Fruit fly (Drosophila melanogaster) whole organism, embryonic: ENCODE results near the gene CNMaR.

Experiments used
- B-H2 ChIP-seq: fragments of 200-800 bp; sonication (Bioruptor generic); optimal IDR thresholded peaks from 2 replicates; lab custom pipeline; 2018; ENCODE audit warnings: missing biosample characterization, mild to moderate bottlenecking, missing genetic modification characterization
- BEAF-32 ChIP-seq: fragments of 200-800 bp; sonication (Bioruptor generic); optimal IDR thresholded peaks from 3 replicates; lab custom pipeline; 2017; ENCODE audit warnings: missing biosample characterization, missing genetic modification characterization, mild to moderate bottlenecking, moderate library complexity, missing genetic modification reagents
- BtbVII ChIP-seq: fragments of 200-800 bp; sonication (Bioruptor generic); optimal IDR thresholded peaks from 3 replicates; lab custom pipeline; 2017; ENCODE audit warnings: missing biosample characterization, mild to moderate bottlenecking, missing genetic modification characterization
- CG10147 ChIP-seq: fragments of 200-800 bp; sonication (Bioruptor generic); optimal IDR thresholded peaks from 2 replicates; lab custom pipeline; 2019; ENCODE audit warnings: missing biosample characterization, mild to moderate bottlenecking, missing genetic modification characterization, moderate library complexity
- CG10654 ChIP-seq: fragments of 200-800 bp; sonication (Bioruptor generic); optimal IDR thresholded peaks from 2 replicates; lab custom pipeline; 2016; ENCODE audit warnings: missing biosample characterization, missing genetic modification characterization
- CG11504 ChIP-seq: fragments of 200-800 bp; sonication (Bioruptor generic); optimal IDR thresholded peaks from 3 replicates; lab custom pipeline; 2019; ENCODE audit warnings: missing biosample characterization, mild to moderate bottlenecking, missing genetic modification characterization, moderate library complexity
- CG12299 ChIP-seq: fragments of 200-800 bp; sonication (Bioruptor generic); optimal IDR thresholded peaks from 2 replicates; lab custom pipeline; 2018; ENCODE audit warnings: missing biosample characterization, mild to moderate bottlenecking, missing genetic modification characterization
- CG14710 ChIP-seq: fragments of 200-800 bp; sonication (Bioruptor generic); optimal IDR thresholded peaks from 3 replicates; lab custom pipeline; 2019; ENCODE audit warnings: missing biosample characterization, mild to moderate bottlenecking, missing genetic modification characterization, moderate library complexity
- CG17186 ChIP-seq: fragments of 200-800 bp; sonication (Bioruptor generic); optimal IDR thresholded peaks from 3 replicates; lab custom pipeline; 2017; ENCODE audit warnings: missing biosample characterization, missing genetic modification reagents, missing genetic modification characterization
- CG18476 ChIP-seq: fragments of 200-800 bp; sonication (Bioruptor generic); optimal IDR thresholded peaks from 2 replicates; lab custom pipeline; 2016; ENCODE audit warnings: missing biosample characterization, mild to moderate bottlenecking, missing genetic modification characterization
- CG18764 ChIP-seq: fragments of 200-800 bp; sonication (Bioruptor generic); optimal IDR thresholded peaks from 3 replicates; lab custom pipeline; 2016; ENCODE audit warnings: missing biosample characterization, missing genetic modification characterization
- CG31441 ChIP-seq: fragments of 200-800 bp; sonication (Bioruptor generic); IDR thresholded peaks from 2 replicates; pipeline ENCODE4 v1.3.6; 2022; ENCODE audit warnings: missing biosample characterization, missing genetic modification characterization
- CG3163 ChIP-seq: fragments of 200-800 bp; sonication (Bioruptor generic); optimal IDR thresholded peaks from 3 replicates; lab custom pipeline; 2016; ENCODE audit warnings: missing biosample characterization, missing genetic modification characterization
- CG32532 ChIP-seq: fragments of 200-800 bp; sonication (Bioruptor generic); IDR thresholded peaks from 2 replicates; pipeline ENCODE4 v1.3.6; 2022; ENCODE audit warnings: missing biosample characterization, missing genetic modification characterization
- CG33213 ChIP-seq: fragments of 200-800 bp; sonication (Bioruptor generic); optimal IDR thresholded peaks from 3 replicates; lab custom pipeline; 2016; ENCODE audit warnings: missing biosample characterization, missing genetic modification characterization
- CG3995 ChIP-seq: fragments of 200-800 bp; sonication (Bioruptor generic); optimal IDR thresholded peaks from 3 replicates; lab custom pipeline; 2016; ENCODE audit warnings: missing biosample characterization, missing genetic modification characterization
- CG4328 ChIP-seq: fragments of 200-800 bp; sonication (Bioruptor generic); optimal IDR thresholded peaks from 3 replicates; lab custom pipeline; 2017; ENCODE audit warnings: missing biosample characterization, missing genetic modification reagents, missing genetic modification characterization
- CG5953 ChIP-seq: fragments of 200-800 bp; sonication (Bioruptor generic); IDR thresholded peaks from 2 replicates; pipeline ENCODE4 v1.3.6; 2022; ENCODE audit warnings: missing biosample characterization, missing genetic modification characterization
- CG9609 ChIP-seq: fragments of 200-800 bp; sonication (Bioruptor generic); optimal IDR thresholded peaks from 3 replicates; lab custom pipeline; 2016; ENCODE audit warnings: missing biosample characterization, missing genetic modification characterization
- CG9727 ChIP-seq: fragments of 200-800 bp; sonication (Bioruptor generic); optimal IDR thresholded peaks from 3 replicates; lab custom pipeline; 2017; ENCODE audit warnings: missing biosample characterization, mild to moderate bottlenecking, missing genetic modification characterization
- CG9797 ChIP-seq: fragments of 200-800 bp; sonication (Bioruptor generic); optimal IDR thresholded peaks from 3 replicates; lab custom pipeline; 2018; ENCODE audit warnings: missing biosample characterization, mild to moderate bottlenecking, missing genetic modification characterization
- CG9876 ChIP-seq: fragments of 200-800 bp; sonication (Bioruptor generic); optimal IDR thresholded peaks from 2 replicates; lab custom pipeline; 2016; ENCODE audit warnings: missing biosample characterization, missing genetic modification characterization
- ERR ChIP-seq: fragments of 200-800 bp; sonication (Bioruptor generic); optimal IDR thresholded peaks from 2 replicates; lab custom pipeline; 2016; ENCODE audit warnings: missing biosample characterization, missing genetic modification characterization
- Elba2 ChIP-seq: fragments of 200-800 bp; sonication (Bioruptor generic); optimal IDR thresholded peaks from 3 replicates; lab custom pipeline; 2016; ENCODE audit warnings: missing biosample characterization, missing genetic modification characterization
- Hey ChIP-seq: fragments of 200-800 bp; sonication (Bioruptor generic); optimal IDR thresholded peaks from 3 replicates; lab custom pipeline; 2018; ENCODE audit warnings: missing biosample characterization, mild to moderate bottlenecking, missing genetic modification characterization
- Hr39 ChIP-seq: fragments of >200 bp; optimal IDR thresholded peaks from 2 replicates; lab custom pipeline; 2017
- MBD-R2 ChIP-seq: fragments of 200-800 bp; sonication (Bioruptor generic); IDR thresholded peaks from 2 replicates; pipeline ENCODE4 v1.3.6; 2022; ENCODE audit warnings: missing biosample characterization, missing genetic modification characterization
- Max ChIP-seq: fragments of 200-800 bp; sonication (Bioruptor generic); optimal IDR thresholded peaks from 2 replicates; lab custom pipeline; 2016; ENCODE audit warnings: missing biosample characterization, mild to moderate bottlenecking, missing genetic modification characterization
- Med ChIP-seq: fragments of 200-800 bp; sonication (Bioruptor generic); peaks from one replicate; lab custom pipeline; 2016; ENCODE audit warnings: missing biosample characterization, missing genetic modification characterization, mild to moderate bottlenecking, inconsistent platforms, moderate library complexity
- NC2β ChIP-seq: fragments of 200-800 bp; sonication (Bioruptor generic); optimal IDR thresholded peaks from 2 replicates; lab custom pipeline; 2016; ENCODE audit warnings: missing biosample characterization, missing genetic modification characterization
- Ravus ChIP-seq: fragments of 200-800 bp; sonication (Bioruptor generic); IDR thresholded peaks from 2 replicates; pipeline ENCODE4 v1.3.6; 2022; ENCODE audit warnings: missing biosample characterization, missing genetic modification characterization
- Rfx ChIP-seq: fragments of 200-800 bp; sonication (Bioruptor generic); IDR thresholded peaks from 2 replicates; pipeline ENCODE4 v1.3.6; 2022; ENCODE audit warnings: missing biosample characterization, missing genetic modification characterization
- Sry-δ ChIP-seq: fragments of 200-800 bp; sonication (Bioruptor generic); optimal IDR thresholded peaks from 2 replicates; lab custom pipeline; 2016; ENCODE audit warnings: missing biosample characterization, missing genetic modification characterization
- Trl ChIP-seq, 3 experiments: fragments of >200 bp in 2 of 3; fragments of 200-800 bp in 1 of 3; sonication (Bioruptor generic) in 1 of 3; optimal IDR thresholded peaks; 2 replicates in 1 of 3; 3 replicates in 2 of 3; lab custom pipeline; 2016 to 2017; ENCODE audit warnings: missing biosample characterization in 1 of 3, missing genetic modification characterization in 1 of 3
- bcd ChIP-seq: fragments of 200-800 bp; sonication (Bioruptor generic); optimal IDR thresholded peaks from 2 replicates; lab custom pipeline; 2017; ENCODE audit warnings: missing biosample characterization, mild to moderate bottlenecking, missing genetic modification characterization
- croc ChIP-seq: fragments of 200-800 bp; sonication (Bioruptor generic); conservative IDR thresholded peaks from 3 replicates; pipeline ENCODE4 v1.3.6; 2022; ENCODE audit warnings: missing biosample characterization, missing genetic modification characterization
- crp ChIP-seq, 2 experiments: fragments of 200-800 bp; sonication (Bioruptor generic); optimal IDR thresholded peaks; 2 replicates in 1 of 2; 3 replicates in 1 of 2; lab custom pipeline; 2017; ENCODE audit warnings: missing biosample characterization in 2 of 2, missing genetic modification characterization in 2 of 2, mild to moderate bottlenecking in 1 of 2, moderate library complexity in 1 of 2
- cwo ChIP-seq: fragments of 200-800 bp; sonication (Bioruptor generic); optimal IDR thresholded peaks from 3 replicates; lab custom pipeline; 2017; ENCODE audit warnings: missing biosample characterization, missing genetic modification characterization, mild to moderate bottlenecking, moderate library complexity, missing genetic modification reagents
- eve ChIP-seq, 2 experiments: fragments of >200 bp; optimal IDR thresholded peaks; 2 replicates each; lab custom pipeline; 2017; ENCODE audit warnings: missing biosample characterization in 2 of 2, missing genetic modification characterization in 2 of 2
- grn ChIP-seq: fragments of 200-800 bp; sonication (Bioruptor generic); optimal IDR thresholded peaks from 3 replicates; lab custom pipeline; 2017; ENCODE audit warnings: missing biosample characterization, missing genetic modification characterization
- hbn ChIP-seq: fragments of 200-800 bp; sonication (Bioruptor generic); IDR thresholded peaks from 2 replicates; pipeline ENCODE4 v1.3.6; 2022; ENCODE audit warnings: missing biosample characterization, missing genetic modification characterization; ENCODE audit not compliant: partially characterized antibody
- jigr1 ChIP-seq: fragments of 200-800 bp; sonication (Bioruptor generic); IDR thresholded peaks from 3 replicates; pipeline ENCODE4 v1.3.6; 2022; ENCODE audit warnings: missing biosample characterization, missing genetic modification characterization
- lab ChIP-seq: fragments of 200-800 bp; sonication (Bioruptor generic); optimal IDR thresholded peaks from 3 replicates; lab custom pipeline; 2017; ENCODE audit warnings: missing biosample characterization, missing genetic modification characterization, mild to moderate bottlenecking, moderate library complexity, missing genetic modification reagents
- lmd ChIP-seq: fragments of 200-800 bp; sonication (Bioruptor generic); IDR thresholded peaks from 2 replicates; pipeline ENCODE4 v1.3.6; 2022; ENCODE audit warnings: missing biosample characterization, missing genetic modification characterization
- pho ChIP-seq: fragments of 200-800 bp; sonication (Bioruptor generic); optimal IDR thresholded peaks from 2 replicates; lab custom pipeline; 2016; ENCODE audit warnings: missing biosample characterization, missing genetic modification characterization
- salm ChIP-seq: fragments of 200-800 bp; sonication (Bioruptor generic); optimal IDR thresholded peaks from 2 replicates; lab custom pipeline; 2018; ENCODE audit warnings: missing biosample characterization, mild to moderate bottlenecking, missing genetic modification characterization
- sens ChIP-seq: fragments of 200-800 bp; sonication (Bioruptor generic); peaks from one replicate; lab custom pipeline; 2016; ENCODE audit warnings: missing biosample characterization, missing genetic modification characterization
- sna ChIP-seq: fragments of 200-800 bp; sonication (Bioruptor generic); IDR thresholded peaks from 2 replicates; pipeline ENCODE4 v1.3.6; 2022; ENCODE audit warnings: missing biosample characterization, missing genetic modification characterization; ENCODE audit not compliant: partially characterized antibody
- so ChIP-seq: fragments of 200-800 bp; sonication (Bioruptor generic); IDR thresholded peaks from 3 replicates; pipeline ENCODE4 v1.3.6; 2022; ENCODE audit warnings: missing biosample characterization, missing genetic modification characterization
- stc ChIP-seq: fragments of 200-800 bp; sonication (Bioruptor generic); IDR thresholded peaks from 2 replicates; pipeline ENCODE4 v1.3.6; 2022; ENCODE audit warnings: missing biosample characterization, missing genetic modification characterization
- zen ChIP-seq: fragments of 200-800 bp; sonication (Bioruptor generic); optimal IDR thresholded peaks from 3 replicates; lab custom pipeline; 2018; ENCODE audit warnings: missing biosample characterization, mild to moderate bottlenecking, missing genetic modification characterization, moderate library complexity

CNMaR gene

dm6 chr3L:9694169-9694866, 50.4 kb downstream of the CNMaR start (continued):
- TF ChIP-seq CG5953 (GFP tag; lab: Robert Waterston, UW): no peak
- TF ChIP-seq Trl (optimal IDR thresholded peaks at IDR 0.05; lab: Kevin White, UChicago): peak; percentile 91 to 98
- TF ChIP-seq Trl (GFP tag; optimal IDR thresholded peaks at IDR 0.05; lab: Kevin White, UChicago): no peak
- TF ChIP-seq Hr39: no peak
- no peak for TF ChIP-seq zen
- TF ChIP-seq B-H2: peak; percentile 17
- no peak for TF ChIP-seq Max (GFP tag; lab: Kevin White, UChicago)
- peak; percentile 9 for TF ChIP-seq lab
- no peak for TF ChIP-seq CG18476
- TF ChIP-seq Hey (tag; lab: Kevin White, UChicago): no peak
- TF ChIP-seq CG31441: no peak
- no peak for TF ChIP-seq CG10147 (GFP tag; lab: Kevin White, UChicago)
- TF ChIP-seq jigr1 (GFP tag; lab: Robert Waterston, UW): no peak
- no peak for TF ChIP-seq NC2β (GFP tag; lab: Kevin White, UChicago)
- TF ChIP-seq BEAF-32 (GFP tag; lab: Kevin White, UChicago): peak; percentile 12
- TF ChIP-seq CG9876 (GFP tag; lab: Kevin White, UChicago): no peak
- peak; percentile 13 for TF ChIP-seq CG3995 (GFP tag; lab: Kevin White, UChicago)
- TF ChIP-seq hbn (GFP tag; lab: Robert Waterston, UW): peak; percentile 22; the same call in 1 of the 2 replicates
- TF ChIP-seq CG9609 (GFP tag; lab: Kevin White, UChicago): no peak
- TF ChIP-seq ERR (GFP tag; lab: Kevin White, UChicago): no peak
- TF ChIP-seq bcd: peak; percentile 9
- no peak for TF ChIP-seq CG4328 (GFP tag; lab: Kevin White, UChicago)
- no peak for TF ChIP-seq salm (tag; lab: Kevin White, UChicago)
- no peak for TF ChIP-seq cwo (GFP tag; lab: Kevin White, UChicago)
- peak; percentile 57; the same call in 1 of the 2 replicates for TF ChIP-seq CG32532
- no peak for TF ChIP-seq CG11504 (tag; lab: Kevin White, UChicago)
- TF ChIP-seq CG3163 (GFP tag; lab: Kevin White, UChicago): peak; percentile 86
- TF ChIP-seq CG14710 (tag; lab: Kevin White, UChicago): no peak
- TF ChIP-seq CG10654 (GFP tag; lab: Kevin White, UChicago): no peak
- TF ChIP-seq sna: 0 out of 2 replicates have a peak, but pooled peaks have one; percentile 30
- no peak for TF ChIP-seq CG17186
- no peak for TF ChIP-seq CG12299 (tag; lab: Kevin White, UChicago)

DNA sequence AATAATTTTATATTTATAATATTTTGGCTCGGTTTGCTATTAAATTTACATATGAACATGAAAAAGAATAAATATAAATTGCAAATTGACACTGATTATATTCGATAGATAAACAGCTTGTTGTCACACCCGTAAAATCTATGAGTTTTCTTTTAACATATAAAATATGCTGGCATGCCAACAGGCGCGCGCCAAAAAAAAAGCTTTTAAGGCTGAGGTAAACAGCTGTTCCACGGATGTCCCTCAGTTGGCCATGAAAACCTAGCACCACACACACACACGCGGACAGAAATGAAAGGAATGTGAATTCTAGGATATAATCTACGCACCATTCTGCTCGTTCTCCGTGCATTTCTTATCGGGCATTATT, 50.9 kb downstream of the CNMaR start:
- TF ChIP-seq Ravus (GFP tag; lab: Robert Waterston, UW): no peak
- TF ChIP-seq Hr39: no peak
- no peak for TF ChIP-seq CG9797 (GFP tag; lab: Kevin White, UChicago)
- no peak for TF ChIP-seq so (GFP tag; lab: Robert Waterston, UW)
- TF ChIP-seq BtbVII (GFP tag; lab: Kevin White, UChicago): peak; percentile 6
- TF ChIP-seq grn (GFP tag; lab: Kevin White, UChicago): peak; percentile 55
- TF ChIP-seq stc (GFP tag; lab: Robert Waterston, UW): no peak
- peak; percentile 3 for TF ChIP-seq CG9727
- no peak for TF ChIP-seq Elba2 (GFP tag; lab: Kevin White, UChicago)
- no peak for TF ChIP-seq jigr1 (GFP tag; lab: Robert Waterston, UW)
- no peak for TF ChIP-seq CG10654 (GFP tag; lab: Kevin White, UChicago)
- no peak for TF ChIP-seq CG18764 (GFP tag; lab: Kevin White, UChicago)
- peak in 1 of 2 experiments; percentile 45 for TF ChIP-seq eve (GFP tag; optimal IDR thresholded peaks at IDR 0.05; lab: Kevin White, UChicago)
- TF ChIP-seq MBD-R2 (GFP tag; lab: Robert Waterston, UW): no peak
- no peak for TF ChIP-seq CG5953 (GFP tag; lab: Robert Waterston, UW)
- TF ChIP-seq sens (GFP tag; lab: Kevin White, UChicago): peak; percentile 53
- TF ChIP-seq CG33213: no peak
- peak; percentile 25 for TF ChIP-seq Med
- TF ChIP-seq croc (GFP tag; lab: Robert Waterston, UW): no peak
- TF ChIP-seq Sry-δ: no peak
- no peak for TF ChIP-seq Rfx (GFP tag; lab: Robert Waterston, UW)
- TF ChIP-seq pho (GFP tag; lab: Kevin White, UChicago): no peak
- TF ChIP-seq lmd (GFP tag; lab: Robert Waterston, UW): no peak
- TF ChIP-seq crp (GFP tag; optimal IDR thresholded peaks at IDR 0.05; lab: Kevin White, UChicago): peak in 1 of 2 experiments; percentile 58
